Fruit fly (Drosophila melanogaster) Kc167 (cell line): ENCODE data around the gene CG6345.

Experiments used
- Myc ChIP-seq: fragments of >200 bp; optimal IDR thresholded peaks from 2 replicates; lab custom pipeline; 2017; ENCODE audit warnings: missing external identifiers
- Sin3A ChIP-seq: fragments of >200 bp; optimal IDR thresholded peaks from 2 replicates; lab custom pipeline; 2018; ENCODE audit warnings: missing external identifiers
- h ChIP-seq: fragments of >200 bp; optimal IDR thresholded peaks from 3 replicates; lab custom pipeline; 2018; ENCODE audit warnings: missing external identifiers
- insv ChIP-seq: fragments of >200 bp; optimal IDR thresholded peaks from 3 replicates; lab custom pipeline; 2018; ENCODE audit warnings: missing external identifiers
- psq ChIP-seq: fragments of >200 bp; optimal IDR thresholded peaks from 2 replicates; lab custom pipeline; 2017; ENCODE audit warnings: missing external identifiers
- ttk ChIP-seq: sonication (Bioruptor generic); optimal IDR thresholded peaks from 2 replicates; lab custom pipeline; 2017; ENCODE audit warnings: missing external identifiers

CG6345 gene

DNA sequence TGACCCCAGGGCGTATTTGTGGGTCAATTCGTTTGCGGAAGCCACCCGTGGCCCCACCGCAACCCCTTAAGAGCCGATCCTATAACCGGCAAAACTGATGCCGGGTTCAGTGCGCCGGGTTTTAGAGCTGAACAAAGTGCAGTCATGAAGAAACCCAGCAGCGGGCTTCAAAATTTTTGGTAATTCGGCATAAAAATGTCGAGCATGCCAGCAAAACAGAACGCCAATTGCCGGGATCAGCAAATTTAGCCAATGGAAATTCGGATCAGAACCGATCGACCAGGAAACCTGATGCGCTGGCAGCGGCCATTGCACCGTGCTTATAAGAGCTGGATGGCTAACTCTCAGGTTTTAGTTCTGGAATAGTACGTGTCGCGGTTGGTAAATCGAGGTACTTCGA is 8.2 kb downstream of the CG6345 start:
- TF ChIP-seq ttk (lab: Kevin White, UChicago) = no peak
- TF ChIP-seq psq (lab: Kevin White, UChicago) = no peak
- TF ChIP-seq insv = no peak
- TF ChIP-seq Sin3A = no peak
- TF ChIP-seq h (lab: Kevin White, UChicago) = no peak
- TF ChIP-seq Myc (lab: Kevin White, UChicago) = no peak

DNA sequence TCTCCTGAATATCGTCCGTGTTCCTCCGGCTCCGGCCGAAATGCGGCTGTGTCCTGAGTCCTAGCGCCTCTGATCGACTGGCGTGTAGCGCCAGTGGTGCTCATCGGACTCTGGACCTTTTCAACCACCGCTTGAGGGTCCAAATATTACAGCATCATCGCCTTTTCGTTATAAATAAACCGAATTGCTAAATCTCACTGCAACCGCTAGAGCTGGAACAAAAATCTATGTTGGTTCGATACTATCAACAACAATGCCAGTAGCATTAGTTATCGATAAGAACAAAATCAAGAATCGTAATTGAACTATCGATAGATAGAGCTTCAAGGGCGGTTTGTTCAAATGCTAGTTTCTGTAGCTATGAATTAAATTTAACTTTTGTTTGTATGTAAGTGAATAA is 8.8 kb downstream of the CG6345 start, which contains the start of gene CG6325:
TSS of gene CG6325 (minus strand) at position 220 of the 400 bp plus-strand sequence.
- TF ChIP-seq insv (no peak), psq (lab: Kevin White, UChicago) (no peak), h (lab: Kevin White, UChicago) (no peak), Myc (lab: Kevin White, UChicago) (no peak), Sin3A (no peak), ttk (lab: Kevin White, UChicago) (no peak)

DNA sequence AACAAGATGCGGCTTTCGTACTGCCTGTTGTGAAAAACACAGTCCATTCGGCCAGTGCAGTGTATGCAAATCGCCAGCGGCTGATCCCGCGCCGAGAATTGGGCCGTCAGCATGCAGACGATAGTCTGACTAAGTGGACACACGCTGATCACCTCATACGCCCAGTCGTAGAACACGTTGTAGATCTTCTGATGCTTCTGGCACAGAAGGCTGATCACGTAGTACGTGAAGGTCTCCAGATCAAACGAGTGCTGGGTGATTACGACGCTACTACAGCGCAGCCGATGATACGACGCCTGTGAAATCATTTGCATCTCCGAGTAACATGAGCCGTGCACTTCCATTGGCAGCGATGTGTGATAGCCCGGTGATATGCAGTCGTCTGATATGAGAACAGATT is 11.9 kb downstream of the CG6345 start:
- no peak for TF ChIP-seq Sin3A
- no peak for TF ChIP-seq Myc (lab: Kevin White, UChicago)
- TF ChIP-seq ttk (lab: Kevin White, UChicago) = no peak
- no peak for TF ChIP-seq psq (lab: Kevin White, UChicago)
- no peak for TF ChIP-seq h (lab: Kevin White, UChicago)

DNA sequence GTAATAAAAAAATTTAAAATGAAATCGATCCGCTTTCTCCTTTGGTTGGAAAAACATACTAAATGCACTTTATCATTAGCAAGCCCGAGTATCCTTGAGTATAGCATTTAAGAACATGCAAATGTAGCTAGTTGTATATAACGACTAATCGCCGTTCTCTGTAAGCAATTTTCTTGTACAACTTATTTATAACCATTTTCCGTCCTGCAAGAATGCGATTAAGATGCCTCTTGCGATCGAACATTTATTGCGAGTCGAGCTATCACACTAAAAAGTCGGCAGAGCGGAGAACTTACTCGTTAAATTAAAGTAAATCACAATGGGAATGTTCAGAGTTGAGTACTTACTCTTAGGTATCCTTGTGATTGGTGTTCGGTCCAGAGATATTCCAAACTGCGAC is 15.1 kb downstream of the CG6345 start, which contains the start of gene mthl11:
TSS of gene mthl11 (plus strand) at position 301 of the 400 bp plus-strand sequence.
- TF ChIP-seq Sin3A (no peak), ttk (lab: Kevin White, UChicago) (no peak), h (lab: Kevin White, UChicago) (no peak), insv (no peak), psq (lab: Kevin White, UChicago) (no peak), Myc (lab: Kevin White, UChicago) (no peak)

DNA sequence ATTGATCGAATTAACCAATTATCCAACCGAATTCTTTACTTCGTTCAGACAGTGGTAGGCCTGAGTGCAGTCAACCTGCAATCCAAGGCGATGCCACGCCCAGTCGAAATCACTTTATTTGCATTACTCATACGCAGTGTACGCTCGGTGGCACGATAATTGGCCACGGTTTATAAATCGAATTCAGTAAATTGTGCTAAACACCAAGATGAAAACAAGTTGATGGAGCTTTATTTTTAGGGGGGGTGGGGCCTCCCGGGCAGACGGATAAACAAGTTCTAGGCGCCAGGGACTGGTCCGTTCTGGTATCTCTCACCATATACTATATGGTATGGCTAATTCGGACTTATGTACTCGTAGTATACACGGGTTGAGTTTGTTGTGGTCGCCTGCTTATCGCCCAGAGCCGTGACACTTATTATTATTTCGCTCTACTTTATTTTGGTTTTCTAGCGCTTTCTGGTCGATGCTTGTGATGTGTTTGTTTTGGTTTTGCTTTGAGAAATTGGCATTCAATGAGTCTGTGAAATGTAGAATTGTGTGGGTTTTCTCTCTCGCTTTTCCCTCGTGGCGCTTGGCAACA is 20.5 kb downstream of the CG6345 start:
- TF ChIP-seq Myc (lab: Kevin White, UChicago) = no peak
- no peak for TF ChIP-seq Sin3A
- TF ChIP-seq ttk (lab: Kevin White, UChicago) = no peak
- TF ChIP-seq h (lab: Kevin White, UChicago) = no peak
- TF ChIP-seq psq (lab: Kevin White, UChicago) = no peak
- no peak for TF ChIP-seq insv

DNA sequence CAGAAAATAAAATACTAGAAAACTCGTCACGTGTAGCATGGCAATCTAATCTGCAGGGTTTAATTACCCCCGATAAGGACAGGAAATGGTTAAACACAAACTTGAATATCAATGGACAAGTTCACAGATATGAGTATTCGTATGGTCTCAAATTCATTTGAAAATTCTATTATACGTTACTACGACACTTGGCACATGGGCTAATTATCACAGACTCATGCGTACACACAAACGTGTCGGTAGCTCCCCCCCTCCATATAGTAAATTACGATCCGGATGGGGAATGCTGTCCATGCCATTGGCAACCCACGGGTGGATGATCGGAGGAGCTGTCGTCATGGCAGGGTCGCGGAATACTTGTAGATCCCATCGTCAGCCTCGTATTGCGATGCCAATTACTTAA is 21.5 kb downstream of the CG6345 start:
- TF ChIP-seq insv = no peak
- no peak for TF ChIP-seq Myc (lab: Kevin White, UChicago)
- TF ChIP-seq psq (lab: Kevin White, UChicago) = no peak
- no peak for TF ChIP-seq ttk (lab: Kevin White, UChicago)
- TF ChIP-seq Sin3A = no peak

DNA sequence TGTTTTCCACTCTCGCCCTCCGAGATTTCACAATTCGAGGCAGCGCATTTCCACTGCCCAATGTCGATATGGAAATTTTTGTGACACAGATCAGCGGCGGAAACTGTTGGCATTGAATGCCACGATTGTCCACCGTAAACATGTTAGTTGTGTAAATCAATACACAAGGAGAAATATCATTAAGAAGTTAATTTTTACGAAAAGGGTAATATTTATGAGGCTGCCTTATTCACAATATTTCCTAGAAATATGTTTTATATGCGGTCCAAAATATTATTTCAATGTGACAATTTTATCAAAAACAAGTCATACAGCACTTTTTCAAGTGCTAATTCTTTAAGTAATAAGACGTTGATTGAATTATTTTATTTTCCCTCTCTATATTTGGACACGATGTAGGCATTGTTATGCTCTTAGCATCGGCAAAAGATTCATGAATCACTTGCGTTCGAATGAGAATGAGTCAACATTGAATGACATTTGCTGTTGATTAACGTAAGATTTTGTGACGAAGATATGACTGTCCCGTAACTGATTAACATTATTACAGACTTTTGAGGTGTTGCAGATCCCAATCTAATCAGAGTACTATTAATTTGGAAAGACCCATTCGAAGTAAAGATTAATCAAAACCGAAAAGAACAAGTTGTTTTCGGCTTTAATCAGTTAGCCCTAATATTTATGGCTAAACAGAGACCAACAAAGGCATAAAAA is 22.0 kb downstream of the CG6345 start:
- TF ChIP-seq h (lab: Kevin White, UChicago) = no peak

DNA sequence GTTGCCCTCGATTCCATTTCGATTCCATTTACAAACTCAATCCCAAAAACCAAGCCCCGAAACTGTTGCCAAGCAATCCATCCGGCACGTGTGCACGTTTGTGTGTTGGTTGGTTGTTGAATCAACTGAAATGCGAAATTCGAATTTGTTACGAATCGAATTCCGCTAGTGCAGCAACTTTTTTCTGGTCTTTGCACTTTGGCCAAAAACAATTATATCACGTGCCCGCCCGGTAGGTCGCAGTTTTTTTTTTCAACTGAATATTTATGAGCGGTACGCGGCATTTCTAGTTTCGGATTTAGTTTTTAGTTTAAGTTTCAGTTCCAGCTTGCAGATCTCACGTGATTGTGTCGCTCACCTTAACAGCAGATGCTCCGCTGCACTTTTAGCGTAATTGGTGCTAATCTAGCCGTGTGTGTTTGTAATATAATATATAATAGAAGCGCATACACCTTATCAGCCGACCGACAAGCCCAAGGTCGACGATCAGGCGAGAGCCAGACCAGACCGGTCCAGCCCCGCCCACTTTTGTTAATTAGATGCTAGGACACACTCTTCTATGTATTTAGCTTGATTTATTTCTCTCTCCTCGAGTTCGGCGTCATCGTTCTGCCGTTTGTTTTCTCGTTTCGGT is 22.7 kb downstream of the CG6345 start:
- TF ChIP-seq ttk (lab: Kevin White, UChicago) (no peak), psq (lab: Kevin White, UChicago) (no peak), Myc (lab: Kevin White, UChicago) (no peak), h (lab: Kevin White, UChicago) (no peak), insv (no peak), Sin3A (no peak)

DNA sequence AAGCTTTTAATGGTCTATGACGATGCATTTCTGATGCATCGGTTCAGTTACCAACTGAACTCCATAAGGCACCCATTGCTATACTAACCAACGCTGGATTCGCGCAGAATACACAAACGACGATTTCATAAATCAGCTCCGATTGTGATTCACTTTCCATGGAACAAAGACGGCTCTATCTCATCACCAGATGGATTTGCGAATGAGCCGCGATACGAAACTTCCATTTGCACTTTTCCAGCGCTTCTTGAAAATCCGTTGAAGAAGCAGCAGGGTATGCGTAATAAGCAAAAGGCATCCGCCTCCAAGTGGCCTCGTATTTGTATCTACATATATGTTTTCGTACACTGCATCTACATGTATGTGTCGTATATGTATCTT is 23.3 kb downstream of the CG6345 start:
- TF ChIP-seq insv (no peak), h (lab: Kevin White, UChicago) (no peak), psq (lab: Kevin White, UChicago) (no peak), ttk (lab: Kevin White, UChicago) (no peak), Myc (lab: Kevin White, UChicago) (no peak), Sin3A (no peak)

DNA sequence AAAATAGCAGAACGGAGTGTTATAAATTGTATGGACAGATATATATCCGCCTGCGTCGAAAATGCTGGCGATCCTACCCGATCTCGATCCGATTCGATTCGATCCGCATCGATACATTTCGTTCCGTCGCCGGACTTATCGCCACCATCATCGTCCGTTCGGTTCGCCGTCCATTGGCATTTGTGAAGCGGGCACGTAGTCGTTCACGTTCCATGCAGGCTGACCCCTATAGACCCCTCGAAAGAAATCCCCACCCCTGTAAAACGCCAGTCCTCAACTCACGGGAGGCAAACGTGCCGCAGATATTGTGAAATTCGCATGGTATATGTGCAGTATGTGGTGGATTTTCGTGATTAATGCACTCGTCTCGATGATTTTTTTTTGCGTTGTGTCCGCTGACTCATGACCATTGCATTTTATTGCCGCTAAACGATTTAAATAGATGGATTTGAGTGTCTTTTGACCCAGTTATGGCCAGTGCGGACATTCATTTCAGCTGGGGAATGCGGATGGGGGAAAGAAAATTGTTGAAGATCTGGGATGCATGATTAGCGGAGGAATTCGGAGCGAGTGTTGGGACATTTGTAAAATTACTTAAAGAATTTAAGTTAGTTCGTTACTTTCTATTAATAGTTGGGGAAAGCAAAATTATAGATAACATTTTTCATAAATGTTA is 23.8 kb downstream of the CG6345 start:
- no peak for TF ChIP-seq insv
- no peak for TF ChIP-seq h (lab: Kevin White, UChicago)
- no peak for TF ChIP-seq Myc (lab: Kevin White, UChicago)
- no peak for TF ChIP-seq Sin3A
- TF ChIP-seq ttk (lab: Kevin White, UChicago) = no peak
- no peak for TF ChIP-seq psq (lab: Kevin White, UChicago)

DNA sequence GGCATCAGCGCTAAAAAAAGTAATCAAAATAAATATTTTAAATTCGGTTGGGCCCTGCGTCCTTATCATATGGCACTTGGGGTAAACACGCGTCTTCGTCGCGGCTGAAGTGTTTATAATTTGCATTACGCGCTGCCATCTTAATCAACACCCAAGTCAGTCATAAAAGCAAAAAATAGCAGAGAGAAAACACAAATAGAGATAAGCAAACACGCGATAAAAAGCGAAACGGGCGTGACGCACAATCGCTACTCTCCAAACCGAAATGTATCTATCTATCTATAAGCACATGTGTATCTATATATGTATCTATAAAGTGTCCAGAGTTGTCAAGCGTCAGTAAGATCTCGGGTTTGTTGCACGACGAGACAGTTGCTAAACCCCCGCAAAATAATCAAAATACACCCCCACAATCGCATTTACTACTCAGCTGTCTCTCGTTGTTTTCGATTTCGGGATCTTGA is 24.9 kb downstream of the CG6345 start:
- TF ChIP-seq insv (no peak), psq (lab: Kevin White, UChicago) (no peak), ttk (lab: Kevin White, UChicago) (no peak), h (lab: Kevin White, UChicago) (no peak), Sin3A (no peak), Myc (lab: Kevin White, UChicago) (no peak)
